Fruit fly (Drosophila melanogaster): Measurements from ENCODE around the gene CG17026.

Gene CG17026

dm6 chr3L:16024276-16025019 is 49.3 kb downstream of the CG17026 start (continued):
- TF ChIP-seq CG9215 (GFP tag; IDR thresholded peaks at IDR 0.05) (no peak), crp (GFP tag; optimal IDR thresholded peaks at IDR 0.05) (no peak), HmgZ (tag; optimal IDR thresholded peaks at IDR 0.05) (no peak), CG13296 (GFP tag; optimal IDR thresholded peaks at IDR 0.05) (no peak), CG10209 (GFP tag; optimal IDR thresholded peaks at IDR 0.05) (no peak), Stat92E (GFP tag; optimal IDR thresholded peaks at IDR 0.05) (no peak), lola (GFP tag; optimal IDR thresholded peaks at IDR 0.05) (peak in 1 of 3 experiments; percentile 39), CG18011 (GFP tag; optimal IDR thresholded peaks at IDR 0.05) (no peak), ap (GFP tag; IDR thresholded peaks at IDR 0.05) (no peak), CG4424 (GFP tag; optimal IDR thresholded peaks at IDR 0.05) (no peak), Kr (GFP tag; optimal IDR thresholded peaks at IDR 0.05) (no peak), dm (GFP tag; optimal IDR thresholded peaks at IDR 0.05) (no peak), Deaf1 (tag; optimal IDR thresholded peaks at IDR 0.05) (no peak), CG12659 (GFP tag; optimal IDR thresholded peaks at IDR 0.05) (no peak), CG3726 (GFP tag; IDR thresholded peaks at IDR 0.05) (no peak), Sox102F (GFP tag; optimal IDR thresholded peaks at IDR 0.05) (peak; percentile 15), CG17361 (GFP tag; IDR thresholded peaks at IDR 0.05) (peak; percentile 56), CG11093 (GFP tag; IDR thresholded peaks at IDR 0.05) (no peak), CG15011 (GFP tag; optimal IDR thresholded peaks at IDR 0.05) (no peak), CG1024 (GFP tag; IDR thresholded peaks at IDR 0.05) (no peak), HLH54F (GFP tag; optimal IDR thresholded peaks at IDR 0.05) (no peak), odd (GFP tag; optimal IDR thresholded peaks at IDR 0.05) (no peak), Hr51 (GFP tag; optimal IDR thresholded peaks at IDR 0.05) (no peak), CG18262 (tag; optimal IDR thresholded peaks at IDR 0.05) (peak; percentile 56), Sin3A (optimal IDR thresholded peaks at IDR 0.05) (no peak), Ssrp (tag; optimal IDR thresholded peaks at IDR 0.05) (peak; percentile 13), Dp (GFP tag; optimal IDR thresholded peaks at IDR 0.05) (no peak), phol (tag; optimal IDR thresholded peaks at IDR 0.05) (peak; percentile 48), knrl (GFP tag; IDR thresholded peaks at IDR 0.05; ENCODE audit: partially characterized antibody) (no peak), CG10366 (GFP tag; IDR thresholded peaks at IDR 0.05) (no peak), Gug (GFP tag; IDR thresholded peaks at IDR 0.05) (no peak), CG1233 (GFP tag; optimal IDR thresholded peaks at IDR 0.05) (no peak), CG9727 (GFP tag; optimal IDR thresholded peaks at IDR 0.05) (no peak), Sox100B (GFP tag; optimal IDR thresholded peaks at IDR 0.05) (peak; percentile 31), CG11398 (GFP tag; optimal IDR thresholded peaks at IDR 0.05) (no peak), CG4820 (GFP tag; optimal IDR thresholded peaks at IDR 0.05) (no peak), CG17568 (GFP tag; optimal IDR thresholded peaks at IDR 0.05) (no peak), CG31441 (GFP tag; IDR thresholded peaks at IDR 0.05) (0 out of 2 replicates have a peak, but pooled peaks have one; percentile 25), Atf6 (GFP tag; IDR thresholded peaks at IDR 0.05) (no peak), sens-2 (GFP tag; IDR thresholded peaks at IDR 0.05) (no peak), Bgb (GFP tag; IDR thresholded peaks at IDR 0.05; ENCODE audit: partially characterized antibody) (no peak), nerfin-1 (tag; optimal IDR thresholded peaks at IDR 0.05) (no peak), sens (GFP tag) (peak; percentile 89), CG9932 (GFP tag; IDR thresholded peaks at IDR 0.05) (no peak), Max (GFP tag; optimal IDR thresholded peaks at IDR 0.05) (no peak), Jarid2 (GFP tag; optimal IDR thresholded peaks at IDR 0.05) (no peak), Elba2 (GFP tag; optimal IDR thresholded peaks at IDR 0.05) (no peak), Blimp-1 (GFP tag; optimal IDR thresholded peaks at IDR 0.05) (peak; percentile 27), fd64A (GFP tag; optimal IDR thresholded peaks at IDR 0.05) (no peak)

Data from whole organism, embryonic.